Worm (Caenorhabditis elegans): ENCODE data around the gene col-9.

col-9 gene

DNA sequence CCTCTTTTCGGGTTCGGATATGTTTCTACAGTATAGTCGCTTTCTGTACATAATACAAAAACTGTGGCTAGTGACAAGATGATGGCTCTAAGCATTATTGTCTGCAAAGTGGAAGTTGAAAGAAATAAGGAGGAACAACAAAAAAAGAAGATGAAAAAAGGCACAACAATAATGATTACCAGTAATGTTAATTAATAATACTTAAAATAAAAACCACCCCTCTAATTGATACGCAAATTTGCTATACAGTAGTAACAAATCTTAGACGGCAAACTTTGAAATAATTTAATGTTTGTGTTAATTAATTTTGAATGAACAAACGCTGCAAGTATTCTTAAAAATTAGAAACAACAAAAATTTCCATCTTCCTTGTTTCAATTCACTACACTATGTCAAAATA, 31.8 kb downstream of the col-9 start, which contains the start of gene Y12A6A.1:
Gene Y12A6A.1, minus strand, starts transcription at position 101 of the 400 bp plus-strand sequence.
- TF ChIP-seq scrt-1 (GFP tag; IDR thresholded peaks at IDR 0.05) (no peak), B0310.2 (tag; optimal IDR thresholded peaks at IDR 0.05) (no peak)

DNA sequence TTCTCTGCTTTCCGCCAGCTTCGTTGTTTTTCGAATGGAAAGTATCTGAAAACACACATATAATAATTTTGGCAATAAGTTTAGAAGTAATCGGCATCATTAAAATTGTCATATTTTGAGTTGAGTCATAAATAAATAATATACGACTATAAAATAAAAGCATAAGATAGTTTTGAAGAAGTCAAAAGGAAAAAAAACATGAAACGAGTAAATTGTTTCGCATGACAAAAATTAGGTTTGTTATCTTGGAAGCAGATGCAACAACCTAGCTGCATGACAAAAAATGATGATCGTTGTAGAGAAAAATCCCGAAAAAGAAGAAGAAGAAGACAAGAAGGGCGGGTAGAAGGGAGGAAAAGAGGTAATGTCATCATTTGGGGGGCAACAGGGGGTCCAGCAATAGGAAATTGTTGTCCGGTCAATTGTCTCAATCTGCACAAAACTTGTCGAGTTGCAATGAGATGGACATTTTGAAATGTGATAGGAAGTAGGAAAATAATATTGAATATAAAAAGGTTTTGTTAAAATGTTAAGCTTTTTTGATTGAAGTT, 41.4 kb downstream of the col-9 start, which contains the start of gene nlg-1:
Gene nlg-1, minus strand, starts transcription at position 51 of the 551 bp plus-strand sequence.
- TF ChIP-seq sea-1 (GFP tag; conservative IDR thresholded peaks at IDR 0.05): no peak
- TF ChIP-seq aly-1 (tag; optimal IDR thresholded peaks at IDR 0.05): no peak
- TF ChIP-seq ama-1 (optimal IDR thresholded peaks at IDR 0.05): no peak
- TF ChIP-seq B0310.2 (tag; optimal IDR thresholded peaks at IDR 0.05): no peak
- TF ChIP-seq hmg-4 (GFP tag; optimal IDR thresholded peaks at IDR 0.05): no peak
- TF ChIP-seq F13C5.2 (tag; optimal IDR thresholded peaks at IDR 0.05): no peak
- no peak for TF ChIP-seq tra-4 (tag; optimal IDR thresholded peaks at IDR 0.05)
- no peak for TF ChIP-seq ceh-13 (GFP tag; optimal IDR thresholded peaks at IDR 0.05)
- TF ChIP-seq pes-1 (GFP tag; IDR thresholded peaks at IDR 0.05): no peak
- no peak for TF ChIP-seq ets-7 (tag; optimal IDR thresholded peaks at IDR 0.05)
- TF ChIP-seq tbx-37 (GFP tag; conservative IDR thresholded peaks at IDR 0.05): no peak
- no peak for TF ChIP-seq tbx-11 (GFP tag; IDR thresholded peaks at IDR 0.05)
- no peak for TF ChIP-seq ceh-36 (tag; optimal IDR thresholded peaks at IDR 0.05)
- no peak for TF ChIP-seq hmbx-1 (tag; optimal IDR thresholded peaks at IDR 0.05)
- no peak for TF ChIP-seq scrt-1 (GFP tag; IDR thresholded peaks at IDR 0.05)
- TF ChIP-seq hnd-1 (tag; optimal IDR thresholded peaks at IDR 0.05): no peak

DNA sequence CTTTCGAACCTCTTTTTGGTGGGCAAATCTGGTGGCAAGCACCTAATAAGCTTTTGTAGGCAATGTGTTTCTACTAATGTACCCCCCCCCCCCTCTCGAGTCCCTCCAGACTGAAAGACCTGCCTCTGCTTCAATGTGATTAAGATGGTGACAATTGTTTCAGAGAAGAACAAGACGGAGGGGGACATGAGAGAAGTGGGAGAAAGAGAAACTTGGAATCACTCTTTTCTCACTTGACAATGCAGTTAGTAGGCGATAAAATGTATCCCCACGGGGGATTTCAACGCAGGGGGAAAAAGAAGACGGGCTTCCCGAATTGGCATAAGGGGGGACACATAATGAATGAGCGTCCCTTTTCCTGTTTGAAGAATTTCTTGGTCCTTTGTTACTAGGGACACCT, 42.4 kb downstream of the col-9 start:
- no peak for TF ChIP-seq hnd-1 (tag; optimal IDR thresholded peaks at IDR 0.05)

DNA sequence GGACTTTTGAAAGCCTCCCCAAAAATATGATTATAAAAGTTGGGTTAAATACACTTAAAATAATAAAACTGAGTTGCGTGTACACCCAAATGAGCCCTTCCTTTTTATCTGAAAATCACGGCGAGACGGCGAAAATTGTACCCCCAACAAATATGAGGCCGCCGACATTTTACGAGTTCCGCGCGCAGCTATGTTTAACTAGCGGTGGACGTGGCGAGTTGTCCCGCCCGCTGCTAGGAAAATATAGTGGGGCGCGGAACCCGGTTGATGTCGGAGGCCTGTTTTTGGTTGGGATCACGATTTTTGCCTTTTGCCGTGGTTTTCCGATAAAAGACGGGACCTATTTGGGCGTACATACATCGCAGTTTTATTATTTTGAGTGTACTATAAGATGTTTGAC, 43.2 kb downstream of the col-9 start:
- TF ChIP-seq ama-1 (optimal IDR thresholded peaks at IDR 0.05) (no peak), B0310.2 (tag; optimal IDR thresholded peaks at IDR 0.05) (no peak), hmg-4 (GFP tag; optimal IDR thresholded peaks at IDR 0.05) (no peak), F13C5.2 (tag; optimal IDR thresholded peaks at IDR 0.05) (no peak), tbx-11 (GFP tag; IDR thresholded peaks at IDR 0.05) (no peak), aly-1 (tag; optimal IDR thresholded peaks at IDR 0.05) (no peak), hnd-1 (tag; optimal IDR thresholded peaks at IDR 0.05) (no peak), ceh-36 (tag; optimal IDR thresholded peaks at IDR 0.05) (no peak), scrt-1 (GFP tag; IDR thresholded peaks at IDR 0.05) (no peak)

DNA sequence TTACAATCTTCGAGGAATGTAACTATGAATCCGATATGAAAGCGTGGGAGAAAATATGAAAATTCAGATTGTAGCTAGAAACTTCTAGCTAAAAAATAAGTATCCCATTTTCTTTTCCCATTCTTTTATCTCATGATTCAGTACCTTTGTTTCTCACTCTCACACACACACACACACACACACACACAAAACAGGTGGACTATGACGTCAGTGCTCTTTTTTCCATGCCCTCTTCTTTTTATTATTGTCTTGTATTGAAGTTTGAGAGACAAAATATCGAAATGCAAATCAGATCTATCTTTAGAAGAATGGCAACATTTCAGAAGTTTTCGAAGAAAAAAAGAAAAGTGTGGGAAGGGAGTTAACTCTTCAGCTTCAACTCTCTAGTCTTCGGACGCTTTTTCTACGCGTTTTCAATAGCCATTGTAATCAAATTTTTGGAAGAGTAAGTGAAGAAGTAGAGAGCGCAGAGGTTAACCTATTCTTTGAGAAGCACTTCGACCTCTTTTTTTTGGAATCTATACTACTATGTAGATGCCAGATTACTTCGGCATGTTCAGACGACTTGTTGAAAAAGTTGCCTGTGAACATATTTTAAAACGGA, 44.1 kb downstream of the col-9 start:
- no peak for TF ChIP-seq ama-1 (optimal IDR thresholded peaks at IDR 0.05)
- no peak for TF ChIP-seq F13C5.2 (tag; optimal IDR thresholded peaks at IDR 0.05)
- no peak for TF ChIP-seq scrt-1 (GFP tag; IDR thresholded peaks at IDR 0.05)
- no peak for TF ChIP-seq tbx-11 (GFP tag; IDR thresholded peaks at IDR 0.05)
- TF ChIP-seq B0310.2 (tag; optimal IDR thresholded peaks at IDR 0.05): no peak
- no peak for TF ChIP-seq hmg-4 (GFP tag; optimal IDR thresholded peaks at IDR 0.05)
- no peak for TF ChIP-seq hmbx-1 (tag; optimal IDR thresholded peaks at IDR 0.05)
- TF ChIP-seq tra-4 (tag; optimal IDR thresholded peaks at IDR 0.05): no peak
- TF ChIP-seq tbx-37 (GFP tag; conservative IDR thresholded peaks at IDR 0.05): no peak
- TF ChIP-seq hnd-1 (tag; optimal IDR thresholded peaks at IDR 0.05): no peak
- no peak for TF ChIP-seq sea-1 (GFP tag; conservative IDR thresholded peaks at IDR 0.05)
- no peak for TF ChIP-seq ceh-13 (GFP tag; optimal IDR thresholded peaks at IDR 0.05)
- no peak for TF ChIP-seq flt-1 (GFP tag; IDR thresholded peaks at IDR 0.05)
- no peak for TF ChIP-seq pes-1 (GFP tag; IDR thresholded peaks at IDR 0.05)
- TF ChIP-seq aly-1 (tag; optimal IDR thresholded peaks at IDR 0.05): no peak
- no peak for TF ChIP-seq ceh-36 (tag; optimal IDR thresholded peaks at IDR 0.05)

DNA sequence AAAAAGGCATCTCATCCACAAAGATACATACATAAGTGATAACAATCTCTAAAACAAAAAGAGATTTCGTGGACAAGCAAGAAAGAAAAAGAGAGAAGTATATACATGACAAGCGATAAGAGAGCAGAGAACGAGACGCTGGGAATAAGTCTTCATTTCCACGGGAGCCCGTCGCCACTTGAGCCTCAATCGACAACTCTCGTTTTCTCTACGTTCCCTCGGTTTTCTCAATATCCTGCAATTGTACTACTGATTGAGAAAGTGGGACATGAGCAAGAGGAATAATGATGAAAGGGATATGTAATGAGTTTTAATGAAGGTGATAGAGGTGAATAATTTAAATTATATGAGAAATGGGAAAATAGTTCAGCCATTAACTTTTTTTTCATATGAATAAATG, 47.7 kb downstream of the col-9 start:
- TF ChIP-seq sea-1 (GFP tag; conservative IDR thresholded peaks at IDR 0.05): no peak
- TF ChIP-seq hmbx-1 (tag; optimal IDR thresholded peaks at IDR 0.05): no peak
- TF ChIP-seq tbx-37 (GFP tag; conservative IDR thresholded peaks at IDR 0.05): no peak
- no peak for TF ChIP-seq ama-1 (optimal IDR thresholded peaks at IDR 0.05)
- no peak for TF ChIP-seq hnd-1 (tag; optimal IDR thresholded peaks at IDR 0.05)
- TF ChIP-seq tra-4 (tag; optimal IDR thresholded peaks at IDR 0.05): no peak
- TF ChIP-seq pes-1 (GFP tag; IDR thresholded peaks at IDR 0.05): no peak
- TF ChIP-seq aly-1 (tag; optimal IDR thresholded peaks at IDR 0.05): no peak
- no peak for TF ChIP-seq ceh-13 (GFP tag; optimal IDR thresholded peaks at IDR 0.05)
- no peak for TF ChIP-seq ets-7 (tag; optimal IDR thresholded peaks at IDR 0.05)
- TF ChIP-seq hmg-4 (GFP tag; optimal IDR thresholded peaks at IDR 0.05): no peak
- TF ChIP-seq scrt-1 (GFP tag; IDR thresholded peaks at IDR 0.05): no peak

DNA sequence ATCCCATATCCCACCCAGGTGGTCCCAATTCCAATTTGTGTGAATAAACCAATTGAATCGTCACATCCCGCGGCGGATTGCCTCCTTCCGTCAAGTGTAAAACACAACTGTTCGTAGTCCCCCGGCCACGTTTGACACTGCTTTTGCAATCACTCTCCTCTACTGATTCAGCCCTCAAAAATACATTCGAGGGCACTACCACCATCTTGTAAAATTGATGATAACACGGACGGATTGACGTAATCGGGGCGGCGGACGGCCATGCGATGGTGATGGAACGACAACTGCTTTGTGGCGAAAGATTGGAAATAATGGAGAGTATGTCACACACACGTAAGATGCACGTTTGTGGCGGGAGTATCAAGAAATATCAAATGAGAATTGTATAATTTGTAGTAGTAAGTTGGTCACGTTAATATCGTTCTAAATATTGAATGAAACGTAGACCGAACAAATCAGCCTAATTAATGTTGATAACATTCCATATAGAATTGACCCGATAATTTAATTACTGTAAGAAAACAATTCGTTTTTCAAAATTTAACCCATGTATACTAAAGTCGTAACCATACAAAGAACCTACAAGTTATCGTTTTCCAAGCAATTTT, 48.6 kb downstream of the col-9 start:
- TF ChIP-seq F13C5.2 (tag; optimal IDR thresholded peaks at IDR 0.05): no peak
- TF ChIP-seq sea-1 (GFP tag; conservative IDR thresholded peaks at IDR 0.05): no peak

DNA sequence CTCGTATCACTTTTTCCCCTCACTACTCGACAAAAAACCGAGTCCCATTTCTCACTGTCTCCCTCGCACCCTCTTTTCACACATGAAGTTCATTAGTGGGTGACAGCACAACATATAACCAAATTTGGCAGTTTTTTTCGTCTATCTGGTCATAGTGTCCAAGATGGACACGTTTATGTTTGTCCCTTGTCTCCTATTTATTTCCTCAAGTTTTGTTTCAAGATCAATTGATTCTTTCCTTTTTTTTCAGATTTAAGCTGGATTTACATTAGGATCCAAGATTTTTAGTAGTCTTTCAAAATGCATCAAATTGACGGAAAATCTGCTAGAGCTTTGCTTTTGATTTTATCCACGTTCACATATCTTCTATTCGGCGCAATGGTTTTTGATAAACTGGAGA, 49.7 kb downstream of the col-9 start, which contains the start of gene twk-20:
Gene twk-20, plus strand, starts transcription at position 301 of the 400 bp plus-strand sequence.
- TF ChIP-seq tra-4 (tag; optimal IDR thresholded peaks at IDR 0.05) (no peak), ets-7 (tag; optimal IDR thresholded peaks at IDR 0.05) (no peak)
